Worm (Caenorhabditis elegans) whole organism, late embryonic: ENCODE data around the gene F18E9.8.

Experiments used
- K02D7.2 ChIP-seq: sonication (generic microtip); optimal IDR thresholded peaks from 2 replicates; lab custom pipeline; 2017; ENCODE audit warnings: mild to moderate bottlenecking, missing genetic modification characterization, missing compliant biosample characterization
- ceh-48 ChIP-seq: sonication (generic microtip); optimal IDR thresholded peaks from 2 replicates; lab custom pipeline; 2016; ENCODE audit warnings: missing genetic modification characterization, inconsistent platforms, missing compliant biosample characterization
- ceh-6 ChIP-seq: fragments of 200-800 bp; sonication (Bioruptor generic); optimal IDR thresholded peaks from 2 replicates; lab custom pipeline; 2018; ENCODE audit warnings: mild to moderate bottlenecking, missing genetic modification characterization, missing compliant biosample characterization
- fax-1 ChIP-seq: sonication (generic microtip); optimal IDR thresholded peaks from 2 replicates; lab custom pipeline; 2016; ENCODE audit warnings: missing genotype, missing genetic modification characterization, missing compliant biosample characterization
- nhr-11 ChIP-seq: fragments of 150-350 bp; optimal IDR thresholded peaks from 2 replicates; lab custom pipeline; 2014; ENCODE audit warnings: missing biosample characterization, missing genetic modification characterization
- pha-4 ChIP-seq: fragments of 150-350 bp; optimal IDR thresholded peaks from 2 replicates; lab custom pipeline; 2018; ENCODE audit warnings: missing biosample characterization, missing genetic modification reagents, missing genetic modification characterization

- TF ChIP-seq pha-4 (tag; lab: Kevin White, UChicago) (no peak), ceh-6 (no peak), fax-1 (tag; lab: Kevin White, UChicago) (no peak), ceh-48 (tag; lab: Kevin White, UChicago) (no peak), nhr-11 (tag; lab: Kevin White, UChicago) (no peak), K02D7.2 (tag; lab: Kevin White, UChicago) (no peak)
Measured at ce11 chrX:8545971-8546442, 35.3 kb downstream of the F18E9.8 start, which contains the start of gene sdha-1.
